Fruit fly (Drosophila melanogaster) S2 (cell line): ENCODE data around the gene mib1.

ENCODE experiments used
- CG8478 ChIP-seq: fragments of >200 bp; optimal IDR thresholded peaks from 2 replicates; lab custom pipeline; 2018
- CTCF ChIP-seq, 2 experiments: fragments of >200 bp; optimal IDR thresholded peaks; 2 replicates each; lab custom pipeline; 2018

dm6 chr3L:16053026-16053556, 41.5 kb upstream of the mib1 start:
- TF ChIP-seq CG8478 (no peak), CTCF (optimal IDR thresholded peaks at IDR 0.05; lab: Kevin White, UChicago) (no peak)
